Worm (Caenorhabditis elegans): ENCODE results near the gene tub-1.

DNA sequence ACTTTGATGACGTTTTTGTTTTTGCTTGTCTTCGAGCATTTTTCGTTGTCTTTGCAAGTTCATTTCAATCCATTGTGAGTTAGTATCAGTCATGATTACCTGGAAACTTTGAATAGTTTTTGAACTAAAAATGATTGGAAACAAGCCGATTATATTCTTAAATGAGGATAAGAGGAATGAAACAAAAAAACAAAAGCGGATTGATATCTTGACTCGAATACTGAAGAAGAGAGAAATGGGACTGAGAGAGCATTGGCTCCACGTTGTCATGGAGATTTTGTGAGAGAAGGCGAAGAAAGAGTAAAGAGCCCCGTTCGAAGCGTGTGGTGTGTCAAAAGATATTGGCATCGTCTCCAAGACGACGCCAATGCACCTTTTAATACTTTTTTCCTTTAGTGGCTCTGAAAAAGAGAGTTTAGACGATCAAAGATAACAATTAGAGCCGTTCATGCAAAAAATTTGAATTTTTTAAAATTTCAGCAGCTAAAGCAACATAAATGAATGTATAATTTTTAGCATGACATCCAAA, at the start of gene tub-1, which contains the start of gene tmem-138:
- TF ChIP-seq sem-2 (GFP tag; optimal IDR thresholded peaks at IDR 0.05) (no peak), elt-3 (tag; optimal IDR thresholded peaks at IDR 0.05) (no peak), nhr-28 (tag; optimal IDR thresholded peaks at IDR 0.05) (no peak), mab-5 (tag; optimal IDR thresholded peaks at IDR 0.05) (no peak), nhr-237 (tag; optimal IDR thresholded peaks at IDR 0.05) (no peak), ceh-39 (tag; optimal IDR thresholded peaks at IDR 0.05) (no peak), mep-1 (tag; optimal IDR thresholded peaks at IDR 0.05) (no peak), nhr-12 (tag; optimal IDR thresholded peaks at IDR 0.05) (no peak)
